Comparison of ENCODE assay signal across 1 fruit fly cellular context in the genomic region with DNA sequence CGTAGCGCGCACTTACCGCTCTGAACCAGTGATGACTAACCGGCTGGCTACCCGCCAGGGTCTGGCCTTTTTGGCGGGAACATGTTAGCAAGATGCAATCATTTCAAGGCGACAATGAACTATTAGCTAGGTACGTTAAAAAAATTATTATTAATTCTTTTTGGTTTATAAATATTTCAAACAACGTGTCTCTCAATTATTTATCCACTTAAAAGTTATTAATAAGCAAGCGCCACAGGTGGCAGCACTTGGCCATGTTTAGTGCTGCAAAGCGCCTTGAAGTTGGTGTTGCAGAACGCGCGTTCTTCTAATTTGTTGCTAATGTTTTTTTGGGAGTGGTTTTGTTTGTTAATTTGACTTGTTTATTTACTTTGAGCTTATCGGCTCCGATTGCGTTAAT.
TF ChIP-seq lines count a peak whose summit lies in the region.

A gene (minus strand): TSS at position 39 of the 400 bp plus-strand sequence.
A gene (plus strand): TSS at position 66 of the 400 bp plus-strand sequence.

TF ChIP-seq in whole organism, embryonic, 481 proteins besides CTCF, POLR2A, EP300 and RAD21 (continued from another document and continues in another):
- TF ChIP-seq row (GFP tag; IDR thresholded peaks at IDR 0.05; lab: Robert Waterston, UW) (peak; percentile 95), CG8281 (tag; optimal IDR thresholded peaks at IDR 0.05; lab: Kevin White, UChicago) (peak; percentile 34), HmgZ (tag; optimal IDR thresholded peaks at IDR 0.05; lab: Kevin White, UChicago) (peak; percentile 90), CG5953 (GFP tag; IDR thresholded peaks at IDR 0.05; lab: Robert Waterston, UW) (no peak), Hey (tag; optimal IDR thresholded peaks at IDR 0.05; lab: Kevin White, UChicago) (no peak), aop (GFP tag; IDR thresholded peaks at IDR 0.05; lab: Robert Waterston, UW) (no peak), CG15073 (GFP tag; optimal IDR thresholded peaks at IDR 0.05; lab: Kevin White, UChicago) (no peak), Myb (GFP tag; optimal IDR thresholded peaks at IDR 0.05; lab: Kevin White, UChicago) (peak; percentile 63), CG10366 (GFP tag; IDR thresholded peaks at IDR 0.05; lab: Robert Waterston, UW) (peak; percentile 60), CG42726 (GFP tag; IDR thresholded peaks at IDR 0.05; lab: Robert Waterston, UW; ENCODE audit: partially characterized antibody) (no peak), slp2 (GFP tag; optimal IDR thresholded peaks at IDR 0.05; lab: Kevin White, UChicago) (peak; percentile 53), ttk (GFP tag; IDR thresholded peaks at IDR 0.05; lab: Robert Waterston, UW) (peak; percentile 51; the same call in 1 of the 2 replicates), CG13894 (tag; optimal IDR thresholded peaks at IDR 0.05; lab: Kevin White, UChicago) (no peak), CG9817 (tag; optimal IDR thresholded peaks at IDR 0.05; lab: Kevin White, UChicago) (peak; percentile 85), CG32772 (GFP tag; IDR thresholded peaks at IDR 0.05; lab: Robert Waterston, UW) (peak; percentile 50), Chrac-16 (GFP tag; optimal IDR thresholded peaks at IDR 0.05; lab: Kevin White, UChicago) (peak; percentile 78), MTF-1 (GFP tag; optimal IDR thresholded peaks at IDR 0.05; lab: Kevin White, UChicago; ENCODE audit: borderline replicate concordance) (no peak), Bteb2 (GFP tag; optimal IDR thresholded peaks at IDR 0.05; lab: Kevin White, UChicago) (peak; percentile 87), CG6272 (GFP tag; IDR thresholded peaks at IDR 0.05; lab: Robert Waterston, UW) (peak; percentile 81), CG14860 (GFP tag; IDR thresholded peaks at IDR 0.05; lab: Robert Waterston, UW; ENCODE audit: partially characterized antibody) (no peak), disco-r (GFP tag; optimal IDR thresholded peaks at IDR 0.05; lab: Kevin White, UChicago) (peak; percentile 52), tgo (GFP tag; IDR thresholded peaks at IDR 0.05; lab: Robert Waterston, UW) (peak; percentile 58), CG13624 (GFP tag; optimal IDR thresholded peaks at IDR 0.05; lab: Kevin White, UChicago) (peak; percentile 91), Dll (GFP tag; IDR thresholded peaks at IDR 0.05; lab: Robert Waterston, UW; ENCODE audit: partially characterized antibody) (peak; percentile 56; the same call in 3 of the 4 replicates), CG2199 (GFP tag; IDR thresholded peaks at IDR 0.05; lab: Robert Waterston, UW) (0 out of 3 replicates have a peak, but pooled peaks have one; percentile 22), CG12219 (GFP tag; optimal IDR thresholded peaks at IDR 0.05; lab: Kevin White, UChicago) (no peak), nom (GFP tag; optimal IDR thresholded peaks at IDR 0.05; lab: Kevin White, UChicago) (peak; percentile 70), Doc3 (GFP tag; IDR thresholded peaks at IDR 0.05; lab: Robert Waterston, UW; ENCODE audit: partially characterized antibody) (no peak), CHES-1-like (GFP tag; optimal IDR thresholded peaks at IDR 0.05; lab: Kevin White, UChicago) (peak; percentile 84), nerfin-2 (GFP tag; IDR thresholded peaks at IDR 0.05; lab: Robert Waterston, UW; ENCODE audit: partially characterized antibody) (peak; percentile 13; the same call in 1 of the 2 replicates), CG16863 (GFP tag; optimal IDR thresholded peaks at IDR 0.05; lab: Kevin White, UChicago) (peak; percentile 64), NC2α (GFP tag; optimal IDR thresholded peaks at IDR 0.05; lab: Kevin White, UChicago) (peak; percentile 42), CG8089 (GFP tag; optimal IDR thresholded peaks at IDR 0.05; lab: Kevin White, UChicago) (peak; percentile 28), CG7963 (GFP tag; IDR thresholded peaks at IDR 0.05; lab: Robert Waterston, UW; ENCODE audit: partially characterized antibody) (no peak), zfh1 (GFP tag; IDR thresholded peaks at IDR 0.05; lab: Robert Waterston, UW) (peak; percentile 59; the same call in 2 of the 3 replicates), TFAM (GFP tag; optimal IDR thresholded peaks at IDR 0.05; lab: Kevin White, UChicago) (no peak), Fer2 (tag; optimal IDR thresholded peaks at IDR 0.05; lab: Kevin White, UChicago) (peak; percentile 37), scrt (GFP tag; optimal IDR thresholded peaks at IDR 0.05; lab: Kevin White, UChicago) (peak; percentile 97), CG3995 (GFP tag; optimal IDR thresholded peaks at IDR 0.05; lab: Kevin White, UChicago) (peak; percentile 59), dm (GFP tag; optimal IDR thresholded peaks at IDR 0.05; lab: Kevin White, UChicago) (peak; percentile 61), CG10209 (GFP tag; optimal IDR thresholded peaks at IDR 0.05; lab: Kevin White, UChicago) (peak; percentile 85), CG30403 (GFP tag; optimal IDR thresholded peaks at IDR 0.05; lab: Kevin White, UChicago) (peak; percentile 90), Nf-YA (GFP tag; IDR thresholded peaks at IDR 0.05; lab: Robert Waterston, UW) (0 out of 2 replicates have a peak, but pooled peaks have one; percentile 17), Mad (GFP tag; optimal IDR thresholded peaks at IDR 0.05; lab: Kevin White, UChicago) (peak; percentile 82), croc (GFP tag; conservative IDR thresholded peaks at IDR 0.05; lab: Robert Waterston, UW) (peak; percentile 64), prd (optimal IDR thresholded peaks at IDR 0.05; lab: Kevin White, UChicago) (no peak), prd (GFP tag; IDR thresholded peaks at IDR 0.05; lab: Robert Waterston, UW) (peak; percentile 82), CG8924 (tag; optimal IDR thresholded peaks at IDR 0.05; lab: Kevin White, UChicago) (peak; percentile 96), hb (GFP tag; IDR thresholded peaks at IDR 0.05; lab: Robert Waterston, UW; ENCODE audit: partially characterized antibody) (no peak), ap (GFP tag; IDR thresholded peaks at IDR 0.05; lab: Robert Waterston, UW) (no peak), Sox100B (GFP tag; optimal IDR thresholded peaks at IDR 0.05; lab: Kevin White, UChicago) (no peak), gem (tag; optimal IDR thresholded peaks at IDR 0.05; lab: Kevin White, UChicago) (no peak), chif (GFP tag; optimal IDR thresholded peaks at IDR 0.05; lab: Kevin White, UChicago) (peak; percentile 55 to 68), lmd (GFP tag; IDR thresholded peaks at IDR 0.05; lab: Robert Waterston, UW) (peak; percentile 86), CG17361 (GFP tag; IDR thresholded peaks at IDR 0.05; lab: Robert Waterston, UW) (peak; percentile 87), Lhr (GFP tag; optimal IDR thresholded peaks at IDR 0.05; lab: Kevin White, UChicago) (peak; percentile 57), CG12104 (GFP tag; optimal IDR thresholded peaks at IDR 0.05; lab: Kevin White, UChicago) (peak; percentile 64), Pdp1 (GFP tag; optimal IDR thresholded peaks at IDR 0.05; lab: Kevin White, UChicago) (peak in 1 of 2 experiments; percentile 81), Xrp1 (GFP tag; IDR thresholded peaks at IDR 0.05; lab: Robert Waterston, UW) (peak; percentile 80), BtbVII (GFP tag; optimal IDR thresholded peaks at IDR 0.05; lab: Kevin White, UChicago) (peak; percentile 67), CG2120 (GFP tag; optimal IDR thresholded peaks at IDR 0.05; lab: Kevin White, UChicago) (peak; percentile 90), CG15479 (GFP tag; optimal IDR thresholded peaks at IDR 0.05; lab: Kevin White, UChicago) (no peak), Vsx1 (GFP tag; optimal IDR thresholded peaks at IDR 0.05; lab: Kevin White, UChicago) (no peak), exex (tag; optimal IDR thresholded peaks at IDR 0.05; lab: Kevin White, UChicago) (peak; percentile 83), CG32532 (GFP tag; IDR thresholded peaks at IDR 0.05; lab: Robert Waterston, UW) (peak; percentile 85), CG7786 (GFP tag; optimal IDR thresholded peaks at IDR 0.05; lab: Kevin White, UChicago) (peak; percentile 77), pfk (GFP tag; optimal IDR thresholded peaks at IDR 0.05; lab: Kevin White, UChicago) (no peak), CG15011 (GFP tag; optimal IDR thresholded peaks at IDR 0.05; lab: Kevin White, UChicago) (no peak), mld (GFP tag; IDR thresholded peaks at IDR 0.05; lab: Robert Waterston, UW; ENCODE audit: partially characterized antibody) (no peak), CG14710 (tag; optimal IDR thresholded peaks at IDR 0.05; lab: Kevin White, UChicago) (peak; percentile 93), phol (tag; optimal IDR thresholded peaks at IDR 0.05; lab: Kevin White, UChicago) (peak; percentile 88), Sox102F (GFP tag; optimal IDR thresholded peaks at IDR 0.05; lab: Kevin White, UChicago) (no peak), Jarid2 (GFP tag; optimal IDR thresholded peaks at IDR 0.05; lab: Kevin White, UChicago) (peak; percentile 1), Ets97D (GFP tag; optimal IDR thresholded peaks at IDR 0.05; lab: Kevin White, UChicago) (peak; percentile 68), wdn (GFP tag; IDR thresholded peaks at IDR 0.05; lab: Robert Waterston, UW) (peak; percentile 59), luna (GFP tag; optimal IDR thresholded peaks at IDR 0.05; lab: Kevin White, UChicago) (peak; percentile 62), pzg (GFP tag; optimal IDR thresholded peaks at IDR 0.05; lab: Kevin White, UChicago) (peak; percentile 79), CG18262 (tag; optimal IDR thresholded peaks at IDR 0.05; lab: Kevin White, UChicago) (peak; percentile 73), ATbp (GFP tag; optimal IDR thresholded peaks at IDR 0.05; lab: Kevin White, UChicago) (peak; percentile 56), C15 (GFP tag; IDR thresholded peaks at IDR 0.05; lab: Robert Waterston, UW) (no peak), Rx (GFP tag; IDR thresholded peaks at IDR 0.05; lab: Robert Waterston, UW) (peak; percentile 62), tll (GFP tag; optimal IDR thresholded peaks at IDR 0.05; lab: Kevin White, UChicago) (peak; percentile 12 to 46), CG7271 (tag; optimal IDR thresholded peaks at IDR 0.05; lab: Kevin White, UChicago) (no peak), CG6254 (GFP tag; optimal IDR thresholded peaks at IDR 0.05; lab: Kevin White, UChicago) (peak; percentile 4), CG31441 (GFP tag; IDR thresholded peaks at IDR 0.05; lab: Robert Waterston, UW) (no peak; the same call in 1 of the 2 replicates), fd64A (GFP tag; optimal IDR thresholded peaks at IDR 0.05; lab: Kevin White, UChicago) (no peak), CG12071 (GFP tag; optimal IDR thresholded peaks at IDR 0.05; lab: Kevin White, UChicago) (peak; percentile 1), CG3281 (GFP tag; optimal IDR thresholded peaks at IDR 0.05; lab: Kevin White, UChicago) (peak; percentile 83), fd102C (GFP tag; optimal IDR thresholded peaks at IDR 0.05; lab: Kevin White, UChicago) (peak; percentile 42), crp (GFP tag; optimal IDR thresholded peaks at IDR 0.05; lab: Kevin White, UChicago) (peak in 1 of 2 experiments; percentile 54), sima (GFP tag; optimal IDR thresholded peaks at IDR 0.05; lab: Kevin White, UChicago) (no peak), CG11093 (GFP tag; IDR thresholded peaks at IDR 0.05; lab: Robert Waterston, UW) (peak; percentile 48; the same call in 1 of the 3 replicates), sisA (GFP tag; IDR thresholded peaks at IDR 0.05; lab: Robert Waterston, UW) (peak; percentile 70), dmrt99B (tag; optimal IDR thresholded peaks at IDR 0.05; lab: Kevin White, UChicago) (no peak), Camta (GFP tag; optimal IDR thresholded peaks at IDR 0.05; lab: Kevin White, UChicago) (peak; percentile 78), jigr1 (GFP tag; IDR thresholded peaks at IDR 0.05; lab: Robert Waterston, UW) (peak; percentile 46; the same call in 1 of the 3 replicates), eve (GFP tag; optimal IDR thresholded peaks at IDR 0.05; lab: Kevin White, UChicago) (no peak), YL-1 (GFP tag; optimal IDR thresholded peaks at IDR 0.05; lab: Kevin White, UChicago) (peak; percentile 93), CG13296 (GFP tag; optimal IDR thresholded peaks at IDR 0.05; lab: Kevin White, UChicago) (peak; percentile 79), salm (tag; optimal IDR thresholded peaks at IDR 0.05; lab: Kevin White, UChicago) (peak; percentile 21), tin (GFP tag; optimal IDR thresholded peaks at IDR 0.05; lab: Kevin White, UChicago) (peak; percentile 85), CG5180 (GFP tag; optimal IDR thresholded peaks at IDR 0.05; lab: Kevin White, UChicago) (peak; percentile 27), CG9609 (GFP tag; optimal IDR thresholded peaks at IDR 0.05; lab: Kevin White, UChicago) (peak; percentile 69), CG17612 (GFP tag; IDR thresholded peaks at IDR 0.05; lab: Robert Waterston, UW) (peak; percentile 14; the same call in 1 of the 2 replicates), CG11560 (tag; IDR thresholded peaks at IDR 0.05; lab: Robert Waterston, UW) (peak; percentile 63; the same call in 1 of the 3 replicates), CG18011 (GFP tag; optimal IDR thresholded peaks at IDR 0.05; lab: Kevin White, UChicago) (no peak), crc (GFP tag; optimal IDR thresholded peaks at IDR 0.05; lab: Kevin White, UChicago) (no peak), jumu (GFP tag; optimal IDR thresholded peaks at IDR 0.05; lab: Kevin White, UChicago) (peak; percentile 79), ara (GFP tag; IDR thresholded peaks at IDR 0.05; lab: Robert Waterston, UW) (peak; percentile 55), danr (GFP tag; IDR thresholded peaks at IDR 0.05; lab: Robert Waterston, UW) (peak; percentile 41; the same call in 1 of the 2 replicates), pros (GFP tag; optimal IDR thresholded peaks at IDR 0.05; lab: Kevin White, UChicago) (no peak), CrebB (tag; optimal IDR thresholded peaks at IDR 0.05; lab: Kevin White, UChicago) (peak; percentile 31), otp (GFP tag; IDR thresholded peaks at IDR 0.05; lab: Robert Waterston, UW) (0 out of 3 replicates have a peak, but pooled peaks have one; percentile 64), gsb (GFP tag; IDR thresholded peaks at IDR 0.05; lab: Robert Waterston, UW) (0 out of 2 replicates have a peak, but pooled peaks have one; percentile 5), Asciz (GFP tag; optimal IDR thresholded peaks at IDR 0.05; lab: Kevin White, UChicago) (no peak), CG10431 (GFP tag; optimal IDR thresholded peaks at IDR 0.05; lab: Kevin White, UChicago) (peak; percentile 44), grau (tag; optimal IDR thresholded peaks at IDR 0.05; lab: Kevin White, UChicago) (peak; percentile 83), CG1233 (GFP tag; optimal IDR thresholded peaks at IDR 0.05; lab: Kevin White, UChicago) (peak; percentile 77), CG6689 (GFP tag; IDR thresholded peaks at IDR 0.05; lab: Robert Waterston, UW) (peak; percentile 74), Fer3 (tag; optimal IDR thresholded peaks at IDR 0.05; lab: Kevin White, UChicago) (peak; percentile 72), CG14050 (GFP tag; IDR thresholded peaks at IDR 0.05; lab: Robert Waterston, UW) (peak; percentile 57; the same call in 2 of the 3 replicates), nmo (GFP tag; optimal IDR thresholded peaks at IDR 0.05; lab: Kevin White, UChicago) (peak; percentile 90), Dp (GFP tag; optimal IDR thresholded peaks at IDR 0.05; lab: Kevin White, UChicago) (peak; percentile 63)
